Worm (Caenorhabditis elegans) whole organism, midembryonic: ENCODE results near the gene srh-180.
"Not testable (repeated sequence)": the region's sequence is repeated elsewhere in the genome, so short reads cannot be mapped to it uniquely, and the experiment has no call there.

ENCODE experiments used
- T22C8.4 ChIP-seq: fragments of 200-800 bp; sonication (Bioruptor generic); IDR thresholded peaks from 2 replicates; pipeline ENCODE4 v1.3.6; 2022; ENCODE audit warnings: missing genetic modification characterization, missing compliant biosample characterization
- cog-1 ChIP-seq: sonication (generic microtip); optimal IDR thresholded peaks from 2 replicates; lab custom pipeline; 2016; ENCODE audit warnings: missing genetic modification characterization, missing compliant biosample characterization
- flt-1 ChIP-seq: fragments of 200-800 bp; sonication (Bioruptor generic); IDR thresholded peaks from 2 replicates; pipeline ENCODE4 v1.3.6; 2022; ENCODE audit warnings: missing genetic modification characterization, missing compliant biosample characterization
- klf-2 ChIP-seq: fragments of 200-800 bp; sonication (Bioruptor generic); conservative IDR thresholded peaks from 2 replicates; pipeline ENCODE4 v1.3.6; 2022; ENCODE audit warnings: missing genetic modification reagents, missing genetic modification characterization, missing compliant biosample characterization
- med-1 ChIP-seq: sonication (generic microtip); optimal IDR thresholded peaks from 2 replicates; lab custom pipeline; 2017; ENCODE audit warnings: missing genetic modification characterization, mild to moderate bottlenecking, missing compliant biosample characterization, antibody characterized with exemption, missing genetic modification reagents; ENCODE audit not compliant: insufficient read depth
- ref-1 ChIP-seq: fragments of 200-800 bp; sonication (Bioruptor generic); conservative IDR thresholded peaks from 2 replicates; pipeline ENCODE4 v1.3.6; 2022; ENCODE audit warnings: missing genetic modification reagents, missing genetic modification characterization, missing compliant biosample characterization
- tab-1 ChIP-seq: fragments of 200-800 bp; sonication (Bioruptor generic); IDR thresholded peaks from 2 replicates; pipeline ENCODE4 v1.3.6; 2022; ENCODE audit warnings: missing genetic modification characterization, missing compliant biosample characterization
- ztf-23 ChIP-seq: fragments of 200-800 bp; sonication (Bioruptor generic); IDR thresholded peaks from 2 replicates; pipeline ENCODE4 v1.3.6; 2022; ENCODE audit warnings: missing genetic modification reagents, missing genetic modification characterization, missing compliant biosample characterization
- ztf-29 ChIP-seq: fragments of 200-800 bp; sonication (Bioruptor generic); IDR thresholded peaks from 2 replicates; pipeline ENCODE4 v1.3.6; 2022; ENCODE audit warnings: missing genetic modification reagents, missing genetic modification characterization, missing compliant biosample characterization

srh-180 gene

DNA sequence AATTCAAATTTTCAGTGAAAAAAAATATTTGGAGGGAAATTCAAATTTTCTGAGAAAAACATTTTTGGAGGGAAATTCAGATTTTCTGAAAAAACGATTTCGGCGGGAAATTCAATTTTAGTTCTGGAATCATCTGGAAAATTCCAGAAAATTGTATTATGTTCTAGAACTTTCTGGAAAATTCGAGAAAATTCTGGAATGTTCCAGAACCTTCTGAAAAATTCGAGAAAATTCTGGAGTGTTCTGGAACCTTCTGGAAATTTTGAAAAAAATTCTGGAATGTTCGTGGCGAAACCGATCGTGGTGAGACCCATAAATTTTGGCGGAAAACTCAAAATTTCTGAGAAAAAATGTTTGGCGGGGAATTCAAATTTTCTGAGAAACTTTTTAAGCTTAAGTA lies 4.8 kb downstream of the srh-180 start:
- TF ChIP-seq klf-2 (GFP tag; lab: Robert Waterston, UW): no peak
- no peak for TF ChIP-seq ref-1
- no peak for TF ChIP-seq tab-1 (GFP tag; lab: Robert Waterston, UW)
- no peak for TF ChIP-seq flt-1 (GFP tag; lab: Robert Waterston, UW)

DNA sequence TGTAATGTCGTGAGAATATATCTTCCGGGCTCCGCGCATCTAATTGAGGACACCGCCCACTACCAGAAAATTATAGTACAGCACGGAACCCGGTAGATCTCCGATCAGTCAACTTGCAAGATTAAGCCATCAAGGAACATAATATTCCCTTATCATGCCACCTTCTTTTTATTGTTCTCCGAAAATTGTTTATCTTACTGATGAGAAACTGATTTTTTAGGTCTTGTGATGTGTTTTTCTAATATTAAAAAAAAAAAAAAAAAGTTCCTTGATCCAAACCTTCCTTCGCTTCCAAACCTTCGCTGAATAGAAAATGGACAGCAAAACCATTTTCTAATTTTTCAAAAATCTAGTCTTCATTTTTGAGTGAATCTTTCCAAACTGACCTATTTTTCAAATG lies 11.5 kb downstream of the srh-180 start, which contains the start of gene F57G8.7:
Gene F57G8.7, plus strand, starts transcription at position 301 of the 400 bp plus-strand sequence.
- TF ChIP-seq ztf-29 (GFP tag; lab: Robert Waterston, UW) (no peak), flt-1 (GFP tag; lab: Robert Waterston, UW) (no peak), med-1 (GFP tag; lab: Kevin White, UChicago) (no peak), klf-2 (GFP tag; lab: Robert Waterston, UW) (no peak), ref-1 (no peak), T22C8.4 (no peak), tab-1 (GFP tag; lab: Robert Waterston, UW) (no peak), cog-1 (no peak), ztf-23 (GFP tag; lab: Robert Waterston, UW) (no peak)

DNA sequence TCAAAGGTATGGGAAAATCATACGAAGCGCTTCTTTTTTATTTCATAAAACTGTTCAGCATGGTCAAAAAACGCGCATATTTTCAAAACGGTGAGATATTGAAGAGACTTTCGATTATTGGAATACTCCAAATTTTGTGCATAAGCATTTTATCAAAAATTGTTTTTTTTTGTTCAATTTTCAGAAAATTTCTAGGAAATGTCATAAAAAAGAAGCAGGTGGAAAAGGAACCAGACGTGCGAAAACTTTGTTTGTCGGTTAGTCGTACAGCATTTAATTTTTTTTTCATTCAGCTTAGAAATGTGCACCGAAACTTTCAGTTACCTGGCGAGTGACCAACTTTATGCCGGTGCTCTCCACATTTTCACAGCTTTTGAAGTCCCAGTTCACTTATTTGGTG lies 16.1 kb downstream of the srh-180 start, which contains the start of gene srh-167:
Gene srh-167, plus strand, starts transcription at position 301 of the 400 bp plus-strand sequence.
- TF ChIP-seq med-1 (GFP tag; lab: Kevin White, UChicago) (no peak), ztf-23 (GFP tag; lab: Robert Waterston, UW) (no peak), flt-1 (GFP tag; lab: Robert Waterston, UW) (no peak), ref-1 (no peak), klf-2 (GFP tag; lab: Robert Waterston, UW) (no peak), T22C8.4 (no peak)

DNA sequence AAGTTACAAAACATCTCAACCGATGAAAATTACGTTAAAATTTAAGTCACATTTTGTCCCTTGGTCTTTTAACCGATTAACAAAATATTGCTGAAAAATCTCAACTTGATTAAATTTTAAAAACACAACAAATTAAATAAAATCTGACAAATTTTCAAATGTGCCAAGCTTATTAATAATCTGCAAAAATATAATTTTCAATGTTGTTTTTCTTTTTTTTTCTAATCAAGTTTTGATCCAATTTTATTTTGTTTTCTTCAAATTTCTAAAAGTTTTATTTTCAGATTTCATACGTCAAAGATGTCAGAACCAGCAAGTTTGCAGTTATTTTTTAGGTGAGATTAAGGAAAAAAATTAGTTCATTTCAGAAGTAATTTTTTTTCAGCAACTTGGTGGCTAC lies 19.0 kb downstream of the srh-180 start, which contains the start of gene srw-87:
Gene srw-87, plus strand, starts transcription at position 301 of the 400 bp plus-strand sequence.
- TF ChIP-seq ztf-23 (GFP tag; lab: Robert Waterston, UW): no peak
- no peak for TF ChIP-seq ztf-29 (GFP tag; lab: Robert Waterston, UW)
- TF ChIP-seq tab-1 (GFP tag; lab: Robert Waterston, UW): no peak
- TF ChIP-seq flt-1 (GFP tag; lab: Robert Waterston, UW): no peak
- no peak for TF ChIP-seq T22C8.4
- no peak for TF ChIP-seq ref-1
- TF ChIP-seq klf-2 (GFP tag; lab: Robert Waterston, UW): no peak
- no peak for TF ChIP-seq med-1 (GFP tag; lab: Kevin White, UChicago)
- TF ChIP-seq cog-1: no peak

DNA sequence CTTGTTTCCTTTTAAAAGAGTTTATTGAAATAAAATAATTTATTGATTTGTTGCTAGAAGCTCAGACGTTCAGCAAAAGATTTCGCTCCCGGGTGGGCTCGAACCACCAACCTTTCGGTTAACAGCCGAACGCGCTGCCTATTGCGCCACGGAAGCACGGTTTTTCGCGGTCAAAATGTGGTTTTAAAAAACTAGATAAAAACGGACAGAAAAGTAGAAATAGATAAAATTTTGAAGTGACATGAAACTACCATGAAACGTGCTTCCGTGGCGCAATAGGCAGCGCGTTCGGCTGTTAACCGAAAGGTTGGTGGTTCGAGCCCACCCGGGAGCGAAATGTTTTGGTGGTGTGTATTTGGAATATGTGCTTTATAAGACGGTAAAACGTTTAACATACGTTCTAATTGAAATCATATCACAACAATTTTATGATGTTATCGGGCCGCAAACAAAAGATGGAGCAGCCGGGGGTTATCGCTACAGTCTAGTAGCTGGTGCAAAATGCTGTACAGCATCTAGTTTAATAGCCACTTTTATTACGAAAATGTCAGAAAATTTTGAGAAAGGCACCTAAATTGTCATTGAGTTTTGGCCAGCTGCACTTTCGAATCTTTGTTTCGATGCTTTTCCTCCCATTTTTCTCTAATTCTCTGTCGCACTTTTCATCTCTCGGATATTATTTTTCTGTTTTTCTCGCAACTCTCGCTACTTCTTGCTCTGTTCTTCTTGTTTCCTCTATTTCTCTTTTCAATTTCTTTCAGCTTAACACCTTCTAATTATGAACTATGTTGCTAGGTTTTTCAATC lies 21.1 kb downstream of the srh-180 start, which contains the start of gene slc-9B.2:
Gene slc-9B.2, plus strand, starts transcription at position 756 of the 806 bp plus-strand sequence.
- TF ChIP-seq med-1 (GFP tag; lab: Kevin White, UChicago); ztf-23 (GFP tag; lab: Robert Waterston, UW); T22C8.4: not testable (repeated sequence)

DNA sequence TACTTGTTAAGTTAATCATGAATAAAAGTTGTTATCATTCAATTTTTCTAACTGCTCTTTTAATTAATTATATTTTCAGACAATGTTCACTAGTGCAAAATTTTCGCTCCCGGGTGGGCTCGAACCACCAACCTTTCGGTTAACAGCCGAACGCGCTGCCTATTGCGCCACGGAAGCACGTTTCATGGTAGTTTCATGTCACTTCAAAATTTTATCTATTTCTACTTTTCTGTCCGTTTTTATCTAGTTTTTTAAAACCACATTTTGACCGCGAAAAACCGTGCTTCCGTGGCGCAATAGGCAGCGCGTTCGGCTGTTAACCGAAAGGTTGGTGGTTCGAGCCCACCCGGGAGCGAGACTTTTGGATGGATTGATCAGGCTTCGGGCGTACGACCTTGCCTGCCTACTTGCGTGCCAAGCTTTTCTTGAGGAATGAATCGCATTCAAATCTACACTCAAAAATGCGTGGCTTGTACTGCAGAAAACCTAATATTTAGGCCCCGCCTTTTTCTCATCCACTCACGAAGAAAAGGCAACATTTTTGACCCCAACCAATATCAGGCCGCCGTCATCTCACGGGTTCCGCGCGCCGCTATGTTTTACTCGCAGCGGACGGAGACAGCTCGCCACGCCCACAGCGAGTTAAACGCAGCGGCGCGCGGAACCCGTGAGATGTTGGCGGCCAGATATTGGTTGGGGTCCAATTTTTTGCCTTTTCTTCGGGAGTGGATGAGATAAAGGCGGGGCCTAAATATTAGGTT lies 24.3 kb downstream of the srh-180 start:
- 0 out of 2 replicates have a peak, but pooled peaks have one; percentile 43 for TF ChIP-seq klf-2 (GFP tag; lab: Robert Waterston, UW)

DNA sequence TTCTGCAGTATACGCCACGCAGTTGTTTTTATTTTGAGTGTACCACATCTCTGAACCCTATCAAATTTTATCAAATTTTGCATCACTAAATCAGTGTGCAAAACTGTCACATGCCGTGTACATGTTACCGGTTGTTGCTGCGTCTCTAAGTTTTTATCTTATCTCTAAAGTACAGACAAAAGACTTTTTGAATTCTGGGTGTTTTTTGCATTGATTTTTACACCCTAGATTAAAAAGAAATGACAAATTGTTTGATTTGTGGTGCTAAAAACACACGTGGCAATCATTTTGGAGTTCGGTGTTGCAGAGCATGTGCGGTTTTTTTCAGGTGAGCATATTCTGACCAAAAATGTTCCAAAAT lies 24.9 kb downstream of the srh-180 start, which contains the start of gene nhr-193:
Gene nhr-193, plus strand, starts transcription at position 51 of the 361 bp plus-strand sequence.
- TF ChIP-seq tab-1 (GFP tag; lab: Robert Waterston, UW) (no peak), klf-2 (GFP tag; lab: Robert Waterston, UW) (no peak), ztf-29 (GFP tag; lab: Robert Waterston, UW) (no peak), ztf-23 (GFP tag; lab: Robert Waterston, UW) (no peak), flt-1 (GFP tag; lab: Robert Waterston, UW) (no peak), ref-1 (no peak), med-1 (GFP tag; lab: Kevin White, UChicago) (no peak), cog-1 (no peak), T22C8.4 (no peak)

DNA sequence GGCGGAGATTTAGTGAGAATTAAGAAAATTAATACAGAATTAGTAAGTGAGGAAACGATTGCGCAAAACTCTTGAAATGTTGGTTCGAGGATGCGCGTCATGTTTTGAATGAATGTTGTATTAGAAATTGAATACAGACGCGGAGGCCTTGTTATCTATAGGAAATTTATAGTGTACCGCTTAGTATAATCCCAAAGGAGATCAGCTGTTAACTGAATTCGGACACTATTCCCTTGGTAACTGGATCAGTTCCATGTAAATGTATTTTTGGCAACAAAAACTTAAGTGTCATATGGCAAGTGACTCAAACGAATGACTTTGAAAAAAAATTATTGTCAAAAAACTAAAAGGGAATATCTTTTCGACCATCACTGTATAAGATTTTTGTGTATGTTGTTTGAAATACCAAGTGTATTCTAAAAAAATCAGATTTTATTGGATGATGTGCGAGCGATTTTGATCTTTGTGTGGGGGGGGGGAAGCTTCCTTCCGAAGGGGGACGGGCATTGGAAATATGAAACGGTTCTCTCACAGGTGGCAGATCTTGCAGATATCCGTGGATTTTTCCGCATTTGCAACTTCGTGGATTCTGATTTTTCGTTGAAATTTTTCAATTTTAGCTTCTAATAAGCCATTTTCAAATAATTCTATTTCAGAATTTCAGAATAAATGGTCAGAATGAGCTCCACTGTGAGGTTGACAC lies 29.2 kb downstream of the srh-180 start, which contains the start of the genes W08G11.5 and W08G11.1:
Gene W08G11.5, minus strand, starts transcription at position 101 of the 703 bp plus-strand sequence.
Gene W08G11.1, plus strand, starts transcription at position 653 of the 703 bp plus-strand sequence.
- TF ChIP-seq ref-1 (no peak), med-1 (GFP tag; lab: Kevin White, UChicago) (no peak), klf-2 (GFP tag; lab: Robert Waterston, UW) (no peak), cog-1 (no peak)

DNA sequence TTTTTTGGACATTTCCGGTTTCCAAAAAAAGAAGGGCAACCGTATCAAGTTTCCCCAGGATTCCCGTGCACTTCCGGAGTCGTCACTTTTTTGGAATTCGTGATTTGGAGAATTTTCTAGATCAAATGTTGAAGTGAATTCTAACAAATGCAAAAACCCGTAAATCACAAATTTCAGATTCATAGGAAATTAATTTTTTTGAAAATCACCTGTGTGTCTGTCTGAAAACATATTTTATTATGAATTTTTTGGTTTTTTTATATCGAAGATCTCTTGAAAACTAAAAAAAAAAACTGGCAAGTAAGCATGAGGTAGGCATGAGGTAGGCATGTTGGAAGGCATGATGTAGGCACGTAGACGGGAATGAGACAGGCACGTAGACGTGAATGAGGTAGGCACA lies 32.7 kb downstream of the srh-180 start:
- no peak for TF ChIP-seq ref-1
- TF ChIP-seq T22C8.4: no peak
- no peak for TF ChIP-seq ztf-23 (GFP tag; lab: Robert Waterston, UW)
- TF ChIP-seq flt-1 (GFP tag; lab: Robert Waterston, UW): no peak
- no peak for TF ChIP-seq tab-1 (GFP tag; lab: Robert Waterston, UW)
